Worm (Caenorhabditis elegans): ENCODE data around the gene R08C7.8.

Gene R08C7.8

DNA sequence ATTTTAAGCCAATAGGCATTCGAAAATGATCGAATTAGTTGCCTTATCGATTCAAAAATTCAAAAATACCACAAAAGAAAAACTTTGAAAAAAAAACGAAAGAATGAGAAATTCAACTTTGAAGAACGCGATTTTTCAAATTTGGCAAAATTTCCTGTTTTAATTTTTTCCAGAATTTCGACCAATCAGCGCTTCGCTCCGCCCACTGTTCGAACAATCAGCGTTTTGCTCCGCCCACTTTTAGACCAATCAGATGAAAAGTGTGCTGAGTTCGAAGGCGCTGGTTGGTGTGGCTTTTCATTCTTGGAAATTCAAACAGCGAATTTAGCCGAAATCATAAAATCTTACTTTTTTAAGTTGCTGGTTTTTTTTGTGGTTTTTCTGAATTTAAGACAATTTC lies 36.8 kb downstream of the R08C7.8 start:
- no peak for TF ChIP-seq nhr-2 (tag; optimal IDR thresholded peaks at IDR 0.05)
- no peak for TF ChIP-seq hlh-1 (tag; optimal IDR thresholded peaks at IDR 0.05)
- TF ChIP-seq cnd-1 (tag; optimal IDR thresholded peaks at IDR 0.05), result no peak
- TF ChIP-seq ham-2 (GFP tag; optimal IDR thresholded peaks at IDR 0.05), result no peak
- TF ChIP-seq ceh-39 (tag; optimal IDR thresholded peaks at IDR 0.05), result no peak
- TF ChIP-seq ceh-83 (GFP tag; optimal IDR thresholded peaks at IDR 0.05), result no peak
- TF ChIP-seq nhr-76 (tag; optimal IDR thresholded peaks at IDR 0.05), result no peak
- no peak for TF ChIP-seq mls-2 (tag; optimal IDR thresholded peaks at IDR 0.05)

- TF ChIP-seq nhr-76 (tag; optimal IDR thresholded peaks at IDR 0.05) (no peak), ztf-11 (tag; optimal IDR thresholded peaks at IDR 0.05) (no peak), unc-39 (tag; optimal IDR thresholded peaks at IDR 0.05) (no peak), blmp-1 (tag; optimal IDR thresholded peaks at IDR 0.05) (no peak), zip-8 (tag; optimal IDR thresholded peaks at IDR 0.05) (no peak), unc-120 (tag; optimal IDR thresholded peaks at IDR 0.05; ENCODE audit: poor library complexity, severe bottlenecking) (no peak), tbx-8 (GFP tag; optimal IDR thresholded peaks at IDR 0.05) (no peak), sem-2 (GFP tag; optimal IDR thresholded peaks at IDR 0.05) (no peak), hlh-1 (tag; optimal IDR thresholded peaks at IDR 0.05) (no peak), mab-5 (tag; optimal IDR thresholded peaks at IDR 0.05) (no peak), snpc-4 (tag; optimal IDR thresholded peaks at IDR 0.05) (no peak), pha-4 (tag; optimal IDR thresholded peaks at IDR 0.05) (no peak), ceh-43 (GFP tag; optimal IDR thresholded peaks at IDR 0.05) (no peak)
These were observed 37.2 kb downstream of the R08C7.8 start for ce11 chrIV:4397111-4397510.

DNA sequence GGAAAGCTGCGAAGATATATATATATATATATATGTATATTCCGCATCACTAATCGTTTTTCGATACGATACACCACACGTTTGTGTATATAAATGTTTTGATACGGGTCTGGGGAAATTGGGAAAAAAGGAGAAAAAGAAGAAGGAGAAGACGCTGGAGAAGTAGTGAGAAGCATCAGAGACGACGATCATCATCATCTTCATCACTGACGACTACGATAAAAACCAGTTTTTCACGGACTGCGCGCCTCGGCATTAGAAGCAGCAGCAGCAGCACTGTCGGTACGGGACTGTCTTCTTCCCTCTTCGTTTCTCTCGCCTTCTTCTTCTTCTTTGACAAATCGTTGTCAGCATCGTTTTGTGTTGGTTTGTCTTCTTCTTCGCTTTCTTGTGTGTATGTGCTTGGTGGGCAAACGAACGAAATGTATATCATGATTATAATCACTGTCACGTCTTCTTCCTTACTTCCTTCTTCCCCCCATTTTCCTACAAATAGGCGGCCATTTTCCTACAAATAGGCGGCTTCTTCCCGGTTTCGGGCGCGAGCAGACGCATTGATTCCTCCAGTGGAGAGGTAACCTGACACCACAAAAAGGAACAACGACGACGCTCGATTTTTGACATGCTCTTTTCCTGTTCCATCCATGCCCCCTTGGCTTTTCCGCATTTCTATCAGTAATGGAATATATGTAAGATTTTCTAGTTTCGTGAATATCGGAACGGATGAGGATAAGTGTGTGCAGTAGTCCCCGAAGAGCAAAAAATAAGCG lies 38.1 kb downstream of the R08C7.8 start:
- TF ChIP-seq tbx-8 (GFP tag; optimal IDR thresholded peaks at IDR 0.05) (no peak), unc-39 (tag; optimal IDR thresholded peaks at IDR 0.05) (no peak), nhr-2 (tag; optimal IDR thresholded peaks at IDR 0.05) (no peak), blmp-1 (tag; optimal IDR thresholded peaks at IDR 0.05) (no peak), nhr-12 (tag; optimal IDR thresholded peaks at IDR 0.05) (no peak), ceh-83 (GFP tag; optimal IDR thresholded peaks at IDR 0.05) (no peak), sptf-1 (tag; optimal IDR thresholded peaks at IDR 0.05) (no peak), mls-2 (tag; optimal IDR thresholded peaks at IDR 0.05) (no peak)

- TF ChIP-seq pha-4 (tag; optimal IDR thresholded peaks at IDR 0.05) (no peak), nhr-76 (tag; optimal IDR thresholded peaks at IDR 0.05) (no peak), ceh-83 (GFP tag; optimal IDR thresholded peaks at IDR 0.05) (no peak), nhr-237 (tag; optimal IDR thresholded peaks at IDR 0.05) (no peak), ceh-39 (tag; optimal IDR thresholded peaks at IDR 0.05) (no peak), nhr-12 (tag; optimal IDR thresholded peaks at IDR 0.05) (no peak), nhr-28 (tag; optimal IDR thresholded peaks at IDR 0.05) (no peak), ceh-43 (GFP tag; optimal IDR thresholded peaks at IDR 0.05) (no peak), unc-39 (tag; optimal IDR thresholded peaks at IDR 0.05) (no peak), unc-62 (GFP tag; optimal IDR thresholded peaks at IDR 0.05) (no peak), mep-1 (tag; optimal IDR thresholded peaks at IDR 0.05) (no peak), zip-8 (tag; optimal IDR thresholded peaks at IDR 0.05) (no peak)
These were observed 38.8 kb downstream of the R08C7.8 start for ce11 chrIV:4395555-4395954.

ce11 chrIV:4393942-4394460 lies 40.3 kb downstream of the R08C7.8 start, which contains the start of gene ell-1:
TSS of gene ell-1 (plus strand) at chrIV:4394410.
- TF ChIP-seq ztf-11 (tag; optimal IDR thresholded peaks at IDR 0.05) (no peak), mls-2 (tag; optimal IDR thresholded peaks at IDR 0.05) (no peak), ces-1 (GFP tag; optimal IDR thresholded peaks at IDR 0.05) (no peak), tbx-8 (GFP tag; optimal IDR thresholded peaks at IDR 0.05) (no peak), unc-120 (tag; optimal IDR thresholded peaks at IDR 0.05; ENCODE audit: poor library complexity, severe bottlenecking) (no peak), nhr-28 (tag; optimal IDR thresholded peaks at IDR 0.05) (no peak), pha-4 (tag; optimal IDR thresholded peaks at IDR 0.05) (no peak), nhr-76 (tag; optimal IDR thresholded peaks at IDR 0.05) (no peak), elt-3 (tag; optimal IDR thresholded peaks at IDR 0.05) (no peak), elt-1 (tag; optimal IDR thresholded peaks at IDR 0.05; ENCODE audit: borderline replicate concordance, insufficient read depth) (no peak), hlh-1 (tag; optimal IDR thresholded peaks at IDR 0.05) (no peak), ham-2 (GFP tag; optimal IDR thresholded peaks at IDR 0.05) (no peak), cnd-1 (tag; optimal IDR thresholded peaks at IDR 0.05) (no peak)
